Fruit fly (Drosophila melanogaster) Kc167 (cell line): ENCODE data around the gene CG11089.

ENCODE experiments used
- Myc ChIP-seq: fragments of >200 bp; optimal IDR thresholded peaks from 2 replicates; lab custom pipeline; 2017; ENCODE audit warnings: missing external identifiers
- h ChIP-seq: fragments of >200 bp; optimal IDR thresholded peaks from 3 replicates; lab custom pipeline; 2018; ENCODE audit warnings: missing external identifiers
- psq ChIP-seq: fragments of >200 bp; optimal IDR thresholded peaks from 2 replicates; lab custom pipeline; 2017; ENCODE audit warnings: missing external identifiers
- ttk ChIP-seq: sonication (Bioruptor generic); optimal IDR thresholded peaks from 2 replicates; lab custom pipeline; 2017; ENCODE audit warnings: missing external identifiers

- TF ChIP-seq psq (lab: Kevin White, UChicago) (no peak), Myc (lab: Kevin White, UChicago) (no peak), ttk (lab: Kevin White, UChicago) (no peak), h (no peak)
These were observed 17.8 kb downstream of the CG11089 start, which contains the start of the genes CG31121 and CG11069 for dm6 chr3R:24894419-24895206.
